Worm (Caenorhabditis elegans): Measurements from ENCODE around the gene cyp-44A1.
A peak's percentile ranks its signal among the peaks of the same experiment; 100 is the strongest.

The cyp-44A1 gene

ce11 chrII:5460911-5461310, 42.9 kb upstream of the cyp-44A1 start (continued):
- TF ChIP-seq mep-1 (tag; optimal IDR thresholded peaks at IDR 0.05) (peak; percentile 29), daf-19 (GFP tag; conservative IDR thresholded peaks at IDR 0.05) (no peak), saeg-2 (GFP tag; IDR thresholded peaks at IDR 0.05) (no peak)

- no peak for TF ChIP-seq vab-7 (GFP tag; IDR thresholded peaks at IDR 0.05)
- TF ChIP-seq R02D3.7 (tag; optimal IDR thresholded peaks at IDR 0.05) = no peak
- TF ChIP-seq skn-1 (tag; optimal IDR thresholded peaks at IDR 0.05) = no peak
- peak; percentile 13 for TF ChIP-seq mep-1 (tag; optimal IDR thresholded peaks at IDR 0.05)
- 0 out of 2 replicates have a peak, but pooled peaks have one; percentile 32 for TF ChIP-seq hmg-1.1 (GFP tag; IDR thresholded peaks at IDR 0.05)
- peak in 1 of 2 experiments; percentile 56 for TF ChIP-seq unc-62 (GFP tag; optimal IDR thresholded peaks at IDR 0.05 in 1 of 2)
- TF ChIP-seq unc-62 (tag; optimal IDR thresholded peaks at IDR 0.05) = no peak
- peak in 1 of 2 experiments; percentile 10 for TF ChIP-seq lsy-2 (tag; optimal IDR thresholded peaks at IDR 0.05)
- TF ChIP-seq hlh-11 (tag; optimal IDR thresholded peaks at IDR 0.05) = peak; percentile 40
- no peak for TF ChIP-seq egl-43 (GFP tag; IDR thresholded peaks at IDR 0.05)
- peak; percentile 48 for TF ChIP-seq nhr-28 (tag; optimal IDR thresholded peaks at IDR 0.05)
- TF ChIP-seq ceh-62 (tag; optimal IDR thresholded peaks at IDR 0.05) = no peak
- peak; percentile 10 for TF ChIP-seq hlh-30 (tag; optimal IDR thresholded peaks at IDR 0.05; ENCODE audit: insufficient read depth)
- peak; percentile 21 for TF ChIP-seq nhr-11 (tag; optimal IDR thresholded peaks at IDR 0.05)
Observed at ce11 chrII:5463692-5464300, 40.0 kb upstream of the cyp-44A1 start.

ce11 chrII:5465729-5466408, 38.0 kb upstream of the cyp-44A1 start, which contains the start of gene clr-1:
Gene clr-1 (plus strand): TSS chrII:5466358.
- no peak for TF ChIP-seq spr-1 (tag; optimal IDR thresholded peaks at IDR 0.05)
- 0 out of 2 replicates have a peak, but pooled peaks have one; percentile 32 for TF ChIP-seq php-3 (GFP tag; IDR thresholded peaks at IDR 0.05)
- no peak for TF ChIP-seq zip-11 (GFP tag; IDR thresholded peaks at IDR 0.05)
- no peak for TF ChIP-seq lin-1 (GFP tag; IDR thresholded peaks at IDR 0.05)
- peak; percentile 33; the same call in 1 of the 2 replicates for TF ChIP-seq lin-38 (GFP tag; IDR thresholded peaks at IDR 0.05)
- no peak for TF ChIP-seq madf-9 (GFP tag; conservative IDR thresholded peaks at IDR 0.05)
- no peak for TF ChIP-seq fkh-10 (GFP tag; optimal IDR thresholded peaks at IDR 0.05)
- 0 out of 2 replicates have a peak, but pooled peaks have one; percentile 36 for TF ChIP-seq daf-19 (GFP tag; conservative IDR thresholded peaks at IDR 0.05)
- no peak for TF ChIP-seq hlh-11 (tag; optimal IDR thresholded peaks at IDR 0.05)
- no peak for TF ChIP-seq mdt-29 (GFP tag; IDR thresholded peaks at IDR 0.05)
- peak in 1 of 2 experiments; percentile 29 for TF ChIP-seq unc-62 (GFP tag; optimal IDR thresholded peaks at IDR 0.05 in 1 of 2)
- TF ChIP-seq unc-62 (tag; optimal IDR thresholded peaks at IDR 0.05) = no peak
- TF ChIP-seq ceh-82 (tag; optimal IDR thresholded peaks at IDR 0.05) = no peak

- TF ChIP-seq vab-7 (GFP tag; IDR thresholded peaks at IDR 0.05) (no peak), lin-1 (GFP tag; IDR thresholded peaks at IDR 0.05) (no peak), nhr-25 (tag; optimal IDR thresholded peaks at IDR 0.05; ENCODE audit: borderline replicate concordance, insufficient read depth) (peak; percentile 7), nhr-111 (GFP tag; optimal IDR thresholded peaks at IDR 0.05) (no peak), R02D3.7 (tag; optimal IDR thresholded peaks at IDR 0.05) (no peak), mep-1 (tag; optimal IDR thresholded peaks at IDR 0.05) (peak; percentile 38), nhr-10 (tag; optimal IDR thresholded peaks at IDR 0.05) (no peak), dve-1 (tag; optimal IDR thresholded peaks at IDR 0.05; ENCODE audit: insufficient read depth) (peak; percentile 68), lin-38 (GFP tag; IDR thresholded peaks at IDR 0.05) (peak; percentile 65), hlh-30 (tag; optimal IDR thresholded peaks at IDR 0.05; ENCODE audit: insufficient read depth) (peak; percentile 44), aly-2 (tag; optimal IDR thresholded peaks at IDR 0.05) (no peak), tag-97 (GFP tag; IDR thresholded peaks at IDR 0.05) (no peak), nhr-28 (tag; optimal IDR thresholded peaks at IDR 0.05) (peak; percentile 25), nhr-6 (tag; optimal IDR thresholded peaks at IDR 0.05) (peak; percentile 30), mxl-2 (GFP tag; conservative IDR thresholded peaks at IDR 0.05) (no peak), aha-1 (tag) (peak; percentile 89), nhr-237 (tag; optimal IDR thresholded peaks at IDR 0.05) (no peak), T20F7.1 (GFP tag; optimal IDR thresholded peaks at IDR 0.05) (no peak), ZK337.2 (GFP tag; IDR thresholded peaks at IDR 0.05) (no peak), daf-12 (tag; optimal IDR thresholded peaks at IDR 0.05) (no peak), ztf-11 (tag; optimal IDR thresholded peaks at IDR 0.05) (no peak), T26A8.4 (GFP tag; IDR thresholded peaks at IDR 0.05) (no peak), ceh-20 (GFP tag; IDR thresholded peaks at IDR 0.05) (no peak), zip-2 (tag; optimal IDR thresholded peaks at IDR 0.05) (no peak), jun-1 (tag; optimal IDR thresholded peaks at IDR 0.05) (no peak), daf-19 (GFP tag; conservative IDR thresholded peaks at IDR 0.05) (0 out of 2 replicates have a peak, but pooled peaks have one; percentile 48)
Observed at ce11 chrII:5473946-5474423, 29.9 kb upstream of the cyp-44A1 start, which contains the start of gene mrps-16. Gene mrps-16 (plus strand): TSS chrII:5474373.

Measured in whole organism, L4 larva.